Fruit fly (Drosophila melanogaster): ENCODE data around the gene CG3081.
A peak's percentile ranks its signal among the peaks of the same experiment; 100 is the strongest.

The CG3081 gene

DNA sequence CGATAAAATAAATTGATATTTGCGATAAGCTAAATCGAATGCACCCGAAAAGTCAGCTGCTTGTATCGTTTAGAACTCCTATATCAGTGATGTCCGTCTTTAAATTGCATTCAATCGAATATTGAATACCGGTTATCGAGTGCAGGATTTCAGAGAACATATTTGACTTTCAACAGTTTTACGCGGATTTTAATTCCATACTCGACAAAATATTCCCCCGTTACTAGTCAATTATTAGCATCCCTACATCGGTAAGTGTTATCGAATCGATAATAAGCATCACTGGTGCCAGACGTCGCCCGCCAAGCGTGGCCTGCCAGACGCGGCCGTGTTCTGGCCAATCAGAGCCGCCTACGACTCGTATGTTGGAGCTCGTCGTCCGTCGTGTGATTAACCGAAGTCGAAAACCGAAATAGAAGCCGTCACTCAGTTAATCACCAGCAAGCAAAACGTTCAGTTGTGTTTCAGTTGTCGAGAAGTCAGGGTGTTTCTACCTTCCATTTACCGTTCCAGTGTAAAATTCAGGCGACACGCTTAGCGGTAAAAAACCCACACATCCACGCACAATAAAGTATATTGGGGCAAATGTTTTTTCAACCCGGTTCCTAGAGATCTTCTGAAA, 44.1 kb upstream of the CG3081 start, which contains the start of gene ctp (continued):
- TF ChIP-seq CG10543 (GFP tag; optimal IDR thresholded peaks at IDR 0.05) (peak; percentile 64), CG34422 (GFP tag; IDR thresholded peaks at IDR 0.05) (peak; percentile 67; the same call in 1 of the 3 replicates), org-1 (GFP tag; optimal IDR thresholded peaks at IDR 0.05) (peak; percentile 13), phol (tag; optimal IDR thresholded peaks at IDR 0.05) (peak; percentile 41), trem (tag; optimal IDR thresholded peaks at IDR 0.05) (peak; percentile 31), CG17328 (GFP tag; IDR thresholded peaks at IDR 0.05) (peak; percentile 38; the same call in 1 of the 2 replicates), danr (GFP tag; IDR thresholded peaks at IDR 0.05) (no peak), bowl (GFP tag; IDR thresholded peaks at IDR 0.05) (no peak), CG6254 (GFP tag; optimal IDR thresholded peaks at IDR 0.05) (peak; percentile 26), Trl (optimal IDR thresholded peaks at IDR 0.05) (no peak), Trl (GFP tag; optimal IDR thresholded peaks at IDR 0.05) (peak; percentile 48), zen2 (GFP tag; IDR thresholded peaks at IDR 0.05; ENCODE audit: partially characterized antibody) (peak; percentile 36; the same call in 1 of the 3 replicates), CG15601 (tag; optimal IDR thresholded peaks at IDR 0.05) (peak; percentile 21), slp2 (GFP tag; optimal IDR thresholded peaks at IDR 0.05) (peak; percentile 5), CG7987 (GFP tag; optimal IDR thresholded peaks at IDR 0.05) (peak; percentile 44), CG6854 (GFP tag; optimal IDR thresholded peaks at IDR 0.05) (peak; percentile 52), CG17186 (GFP tag; optimal IDR thresholded peaks at IDR 0.05) (peak; percentile 16), p53 (GFP tag; optimal IDR thresholded peaks at IDR 0.05) (peak; percentile 37), pan (optimal IDR thresholded peaks at IDR 0.05) (no peak), pan (GFP tag; optimal IDR thresholded peaks at IDR 0.05 in 1 of 2, IDR thresholded peaks at IDR 0.05 in 1 of 2) (no peak), Hmr (GFP tag; optimal IDR thresholded peaks at IDR 0.05) (peak; percentile 57), CG30403 (GFP tag; optimal IDR thresholded peaks at IDR 0.05) (peak; percentile 62), mam (GFP tag; optimal IDR thresholded peaks at IDR 0.05) (peak; percentile 53), CG11695 (GFP tag; IDR thresholded peaks at IDR 0.05) (0 out of 3 replicates have a peak, but pooled peaks have one; percentile 26), CG18476 (GFP tag; optimal IDR thresholded peaks at IDR 0.05) (no peak), vfl (GFP tag; optimal IDR thresholded peaks at IDR 0.05) (peak; percentile 40), seq (GFP tag; IDR thresholded peaks at IDR 0.05) (peak; percentile 56; the same call in 1 of the 2 replicates), HmgZ (tag; optimal IDR thresholded peaks at IDR 0.05) (peak; percentile 56), CG9932 (GFP tag; IDR thresholded peaks at IDR 0.05) (peak; percentile 78), CG34224 (GFP tag; IDR thresholded peaks at IDR 0.05; ENCODE audit: partially characterized antibody) (peak; percentile 69), luna (GFP tag; optimal IDR thresholded peaks at IDR 0.05) (no peak), Lpt (GFP tag; optimal IDR thresholded peaks at IDR 0.05) (no peak), Gug (GFP tag; IDR thresholded peaks at IDR 0.05) (no peak), psq (GFP tag; optimal IDR thresholded peaks at IDR 0.05) (no peak), CG18599 (GFP tag; optimal IDR thresholded peaks at IDR 0.05) (peak; percentile 44), eyg (GFP tag; optimal IDR thresholded peaks at IDR 0.05) (peak; percentile 35), CG14441 (GFP tag; IDR thresholded peaks at IDR 0.05) (no peak; the same call in 1 of the 2 replicates), CG3281 (GFP tag; optimal IDR thresholded peaks at IDR 0.05) (peak; percentile 31), CG4404 (GFP tag; IDR thresholded peaks at IDR 0.05) (peak; percentile 33; the same call in 1 of the 2 replicates), chm (GFP tag; IDR thresholded peaks at IDR 0.05) (0 out of 2 replicates have a peak, but pooled peaks have one; percentile 16), maf-S (GFP tag; optimal IDR thresholded peaks at IDR 0.05) (peak; percentile 23), CG1603 (tag; optimal IDR thresholded peaks at IDR 0.05) (peak; percentile 75), CG2129 (GFP tag; IDR thresholded peaks at IDR 0.05; ENCODE audit: partially characterized antibody) (0 out of 2 replicates have a peak, but pooled peaks have one; percentile 23), dpn (GFP tag; optimal IDR thresholded peaks at IDR 0.05) (peak; percentile 27 to 41), CG10274 (GFP tag; optimal IDR thresholded peaks at IDR 0.05) (no peak), CG14014 (GFP tag; IDR thresholded peaks at IDR 0.05) (peak; percentile 55; the same call in 1 of the 2 replicates), pnt (GFP tag; optimal IDR thresholded peaks at IDR 0.05) (peak; percentile 17), hbn (GFP tag; IDR thresholded peaks at IDR 0.05; ENCODE audit: partially characterized antibody) (peak; percentile 68), row (GFP tag; IDR thresholded peaks at IDR 0.05) (peak; percentile 87), CG7556 (GFP tag; optimal IDR thresholded peaks at IDR 0.05) (peak; percentile 34)

Measured in whole organism, embryonic.